Worm (Caenorhabditis elegans) whole organism, L4 larva: Measurements from ENCODE around the gene tbc-7.

Experiments
- F10B5.3 ChIP-seq: sonication (generic microtip); optimal IDR thresholded peaks from 2 replicates; lab custom pipeline; 2016; ENCODE audit warnings: mild to moderate bottlenecking, missing genetic modification characterization, missing compliant biosample characterization
- attf-4 ChIP-seq: sonication (generic microtip); optimal IDR thresholded peaks from 3 replicates; lab custom pipeline; 2017; ENCODE audit warnings: missing biosample characterization, missing genetic modification characterization
- dmd-6 ChIP-seq: fragments of 200-800 bp; sonication (Bioruptor generic); IDR thresholded peaks from 2 replicates; pipeline ENCODE4 v1.3.6; 2022; ENCODE audit warnings: missing genetic modification reagents, missing genetic modification characterization, missing compliant biosample characterization
- hif-1 ChIP-seq, 2 experiments: sonication (generic microtip); optimal IDR thresholded peaks; 2 replicates each; lab custom pipeline; 2016 to 2017; ENCODE audit warnings: missing compliant biosample characterization in 2 of 2, missing genetic modification characterization in 2 of 2, missing genetic modification reagents in 2 of 2, missing genotype in 2 of 2, mild to moderate bottlenecking in 1 of 2
- lin-13 ChIP-seq: fragments of 150-350 bp; optimal IDR thresholded peaks from 2 replicates; lab custom pipeline; 2014; ENCODE audit warnings: missing biosample characterization, missing genetic modification reagents, missing genetic modification characterization
- nhr-237 ChIP-seq: sonication (generic microtip); optimal IDR thresholded peaks from 2 replicates; lab custom pipeline; 2017; ENCODE audit warnings: missing biosample characterization, missing genetic modification characterization
- nhr-28 ChIP-seq: fragments of 150-350 bp; optimal IDR thresholded peaks from 2 replicates; lab custom pipeline; 2014; ENCODE audit warnings: missing biosample characterization, missing genetic modification characterization
- nhr-76 ChIP-seq: fragments of 150-350 bp; optimal IDR thresholded peaks from 2 replicates; lab custom pipeline; 2014; ENCODE audit warnings: missing biosample characterization, missing genetic modification characterization
- snpc-4 ChIP-seq: fragments of 150-350 bp; optimal IDR thresholded peaks from 2 replicates; lab custom pipeline; 2014; ENCODE audit warnings: missing biosample characterization, missing genetic modification characterization
- unc-39 ChIP-seq: sonication (generic microtip); optimal IDR thresholded peaks from 2 replicates; lab custom pipeline; 2017; ENCODE audit warnings: missing biosample characterization, missing genetic modification characterization
- zag-1 ChIP-seq: fragments of 150-350 bp; optimal IDR thresholded peaks from 2 replicates; lab custom pipeline; 2014; ENCODE audit warnings: missing biosample characterization, missing genetic modification characterization
- ztf-11 ChIP-seq: fragments of 150-350 bp; optimal IDR thresholded peaks from 2 replicates; lab custom pipeline; 2014; ENCODE audit warnings: missing biosample characterization, missing genetic modification characterization

DNA sequence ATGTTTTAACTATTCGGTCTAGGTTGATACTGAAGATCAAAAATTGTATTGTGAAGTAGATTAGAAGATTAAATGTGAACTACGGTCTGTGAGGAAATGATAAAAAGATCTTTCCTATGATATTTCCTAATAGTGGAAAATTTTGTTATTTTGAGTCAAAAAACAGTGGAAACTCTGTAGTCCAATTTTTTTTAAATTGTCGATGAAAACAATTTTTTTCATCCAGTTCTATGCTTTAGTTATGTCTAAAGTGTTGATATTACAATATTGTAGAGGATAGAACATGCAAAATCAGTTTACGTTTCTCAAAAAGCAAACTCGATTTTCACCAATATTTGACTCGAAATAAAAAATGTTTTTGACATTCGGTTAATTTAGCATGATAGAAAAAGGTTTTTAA, 14.4 kb upstream of the tbc-7 start:
- TF ChIP-seq zag-1 (tag; lab: Kevin White, UChicago) (no peak), nhr-237 (tag; lab: Kevin White, UChicago) (no peak), lin-13 (GFP tag; lab: Kevin White, UChicago) (no peak), hif-1 (tag; optimal IDR thresholded peaks at IDR 0.05; lab: Kevin White, UChicago) (no peak), ztf-11 (no peak), nhr-28 (tag; lab: Kevin White, UChicago) (no peak), unc-39 (tag; lab: Kevin White, UChicago) (no peak), nhr-76 (tag; lab: Kevin White, UChicago) (no peak), snpc-4 (tag; lab: Kevin White, UChicago) (no peak), F10B5.3 (tag; lab: Kevin White, UChicago) (no peak), attf-4 (no peak), dmd-6 (GFP tag; lab: Robert Waterston, UW) (no peak)
